Fruit fly (Drosophila melanogaster): ENCODE measurements around the gene Bap111.

DNA sequence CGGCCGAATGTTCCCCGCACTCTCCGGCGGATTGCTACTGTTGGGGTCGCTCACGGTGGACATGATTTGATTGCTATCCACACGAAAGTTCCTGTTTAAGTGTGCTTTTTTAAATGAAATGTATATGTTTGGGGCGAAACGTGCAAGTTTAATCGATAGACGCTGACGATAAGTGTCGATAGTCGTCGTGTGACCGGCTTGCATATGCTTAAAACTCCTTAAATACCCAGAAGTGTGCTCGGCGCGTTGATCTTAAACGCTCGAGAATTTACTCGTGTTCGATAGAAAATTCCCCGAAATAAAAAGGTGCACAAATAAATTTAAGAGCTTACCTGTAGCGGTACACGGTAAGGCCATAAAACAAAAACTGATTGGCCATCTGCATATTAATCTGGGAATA, 12.8 kb downstream of the Bap111 start, which contains the start of the genes Zpr1 and CG44532:
- TF ChIP-seq psq (optimal IDR thresholded peaks at IDR 0.05) (no peak), insv (optimal IDR thresholded peaks at IDR 0.05) (no peak), ttk (optimal IDR thresholded peaks at IDR 0.05) (no peak), h (optimal IDR thresholded peaks at IDR 0.05) (no peak), Myc (optimal IDR thresholded peaks at IDR 0.05) (no peak), Sin3A (optimal IDR thresholded peaks at IDR 0.05) (no peak)
